Worm (Caenorhabditis elegans): ENCODE results near the gene Y43C5A.3.

- TF ChIP-seq ref-1 (GFP tag; conservative IDR thresholded peaks at IDR 0.05) (no peak), med-1 (GFP tag; optimal IDR thresholded peaks at IDR 0.05; ENCODE audit: insufficient read depth) (no peak)
Measured at ce11 chrIV:10275050-10275449, 1.2 kb downstream of the Y43C5A.3 start.

Measured in whole organism, midembryonic.